Fruit fly (Drosophila melanogaster): ENCODE measurements around the gene Alg13.

Alg13 gene

DNA sequence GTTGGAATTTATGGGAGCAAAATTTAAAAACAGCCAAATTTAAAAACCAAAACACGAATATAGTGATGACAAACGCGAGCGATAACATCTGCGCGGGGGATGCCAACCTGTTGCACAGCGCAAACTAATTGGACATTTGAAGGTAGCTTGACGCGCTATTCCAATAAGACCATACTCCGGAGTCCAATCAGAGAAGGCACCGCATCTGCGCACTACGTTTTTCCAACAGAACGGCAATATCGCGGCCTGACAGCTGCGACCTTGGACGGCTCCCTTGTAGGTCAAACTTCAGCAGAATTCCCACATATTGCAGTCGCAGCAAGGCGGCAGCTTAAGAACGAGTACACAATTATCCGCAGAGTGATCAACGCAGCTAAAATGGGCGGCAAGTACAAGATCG, 9.7 kb upstream of the Alg13 start, which contains the start of the genes CG11882 and Pglym78 (continued):
- TF ChIP-seq Doc2 (GFP tag; IDR thresholded peaks at IDR 0.05) (no peak), az2 (GFP tag; optimal IDR thresholded peaks at IDR 0.05) (no peak), CG4424 (GFP tag; optimal IDR thresholded peaks at IDR 0.05) (peak; percentile 7), CG8478 (optimal IDR thresholded peaks at IDR 0.05) (peak; percentile 20), tup (GFP tag; optimal IDR thresholded peaks at IDR 0.05) (no peak), CG17612 (GFP tag; IDR thresholded peaks at IDR 0.05) (no peak), Rfx (GFP tag; IDR thresholded peaks at IDR 0.05) (peak; percentile 75), CG6813 (GFP tag; optimal IDR thresholded peaks at IDR 0.05) (no peak), CG7839 (tag; optimal IDR thresholded peaks at IDR 0.05) (no peak), wor (GFP tag; IDR thresholded peaks at IDR 0.05) (no peak), Deaf1 (tag; optimal IDR thresholded peaks at IDR 0.05) (no peak), onecut (GFP tag; IDR thresholded peaks at IDR 0.05) (peak; percentile 31; the same call in 1 of the 2 replicates), CG17568 (GFP tag; optimal IDR thresholded peaks at IDR 0.05) (no peak), abd-A (tag; optimal IDR thresholded peaks at IDR 0.05) (no peak), jing (GFP tag; optimal IDR thresholded peaks at IDR 0.05) (no peak), inv (GFP tag; IDR thresholded peaks at IDR 0.05; ENCODE audit: partially characterized antibody) (peak; percentile 30; the same call in 1 of the 2 replicates), jumu (GFP tag; optimal IDR thresholded peaks at IDR 0.05) (peak; percentile 70), Taf1 (GFP tag; IDR thresholded peaks at IDR 0.05) (no peak), disco-r (GFP tag; optimal IDR thresholded peaks at IDR 0.05) (no peak), CG18619 (GFP tag; optimal IDR thresholded peaks at IDR 0.05) (peak; percentile 1), CG7372 (GFP tag; IDR thresholded peaks at IDR 0.05) (no peak; the same call in 1 of the 2 replicates), CG18262 (tag; optimal IDR thresholded peaks at IDR 0.05) (no peak), CG12942 (GFP tag; optimal IDR thresholded peaks at IDR 0.05) (peak; percentile 37), CG10654 (GFP tag; optimal IDR thresholded peaks at IDR 0.05) (peak; percentile 2), ATbp (GFP tag; optimal IDR thresholded peaks at IDR 0.05) (no peak), caup (GFP tag; optimal IDR thresholded peaks at IDR 0.05; ENCODE audit: severe bottlenecking) (peak; percentile 44), CG32767 (GFP tag; IDR thresholded peaks at IDR 0.05) (0 out of 2 replicates have a peak, but pooled peaks have one; percentile 30), Dad (GFP tag; optimal IDR thresholded peaks at IDR 0.05) (peak; percentile 48), Opbp (GFP tag; IDR thresholded peaks at IDR 0.05; ENCODE audit: partially characterized antibody) (peak; percentile 66), tgo (GFP tag; IDR thresholded peaks at IDR 0.05) (no peak), slou (GFP tag; optimal IDR thresholded peaks at IDR 0.05) (no peak), stc (GFP tag; IDR thresholded peaks at IDR 0.05) (peak; percentile 51; the same call in 1 of the 2 replicates), yki (optimal IDR thresholded peaks at IDR 0.05) (no peak), CG10209 (GFP tag; optimal IDR thresholded peaks at IDR 0.05) (no peak), maf-S (GFP tag; optimal IDR thresholded peaks at IDR 0.05) (no peak), CG10366 (GFP tag; IDR thresholded peaks at IDR 0.05) (no peak), Atf-2 (GFP tag; optimal IDR thresholded peaks at IDR 0.05) (no peak), CG11093 (GFP tag; IDR thresholded peaks at IDR 0.05) (no peak), Gug (GFP tag; IDR thresholded peaks at IDR 0.05) (peak; percentile 46; the same call in 1 of the 4 replicates), cg (GFP tag; optimal IDR thresholded peaks at IDR 0.05) (no peak), CG2889 (GFP tag; IDR thresholded peaks at IDR 0.05) (no peak), Doc3 (GFP tag; IDR thresholded peaks at IDR 0.05; ENCODE audit: partially characterized antibody) (no peak), wdn (GFP tag; IDR thresholded peaks at IDR 0.05) (peak; percentile 41; the same call in 1 of the 2 replicates), pnt (GFP tag; optimal IDR thresholded peaks at IDR 0.05) (peak; percentile 32), gcm2 (GFP tag; optimal IDR thresholded peaks at IDR 0.05) (no peak), pum (GFP tag; optimal IDR thresholded peaks at IDR 0.05) (peak; percentile 65), kni (GFP tag; optimal IDR thresholded peaks at IDR 0.05) (peak; percentile 12), Vsx1 (GFP tag; optimal IDR thresholded peaks at IDR 0.05) (no peak), CG18011 (GFP tag; optimal IDR thresholded peaks at IDR 0.05) (peak; percentile 14), Camta (GFP tag; optimal IDR thresholded peaks at IDR 0.05) (peak; percentile 43), CG17359 (tag; optimal IDR thresholded peaks at IDR 0.05) (peak; percentile 6), fru (optimal IDR thresholded peaks at IDR 0.05) (no peak)
